Worm (Caenorhabditis elegans) whole organism, L1 larva: Measurements from ENCODE around the gene F11D11.3.

Experiments used
- C16A3.4 ChIP-seq: fragments of 150-350 bp; optimal IDR thresholded peaks from 2 replicates; lab custom pipeline; 2014; ENCODE audit warnings: missing biosample characterization, missing genetic modification characterization
- C34B4.2 ChIP-seq: sonication (generic microtip); optimal IDR thresholded peaks from 2 replicates; lab custom pipeline; 2017; ENCODE audit warnings: mild to moderate bottlenecking, missing genetic modification characterization, missing compliant biosample characterization
- alr-1 ChIP-seq: fragments of 200-800 bp; sonication (Bioruptor generic); optimal IDR thresholded peaks from 2 replicates; lab custom pipeline; 2018; ENCODE audit warnings: borderline replicate concordance, mild to moderate bottlenecking, missing genetic modification characterization, missing compliant biosample characterization
- ceh-63 ChIP-seq: fragments of 200-800 bp; sonication (Bioruptor generic); optimal IDR thresholded peaks from 2 replicates; lab custom pipeline; 2018; ENCODE audit warnings: mild to moderate bottlenecking, missing genetic modification characterization, missing compliant biosample characterization
- ceh-8 ChIP-seq: fragments of 200-800 bp; sonication (Bioruptor generic); optimal IDR thresholded peaks from 2 replicates; lab custom pipeline; 2018; ENCODE audit warnings: mild to moderate bottlenecking, missing genetic modification characterization, moderate library complexity, missing compliant biosample characterization
- ceh-82 ChIP-seq, 3 experiments: fragments of 150-350 bp in 1 of 3; sonication (generic microtip) in 2 of 3; optimal IDR thresholded peaks; 2 replicates each; lab custom pipeline; 2014 to 2017; ENCODE audit warnings: missing biosample characterization in 3 of 3, missing genetic modification characterization in 3 of 3
- ceh-88 ChIP-seq: fragments of 200-800 bp; sonication (Bioruptor generic); IDR thresholded peaks from 2 replicates; pipeline ENCODE4 v1.3.6; 2022; ENCODE audit warnings: missing genetic modification characterization, missing compliant biosample characterization
- dpl-1 ChIP-seq, 3 experiments: fragments of 150-350 bp in 2 of 3; sonication (generic microtip) in 1 of 3; optimal IDR thresholded peaks; 2 replicates each; lab custom pipeline; 2014 to 2017; ENCODE audit warnings: missing biosample characterization in 3 of 3, missing genetic modification characterization in 3 of 3, missing genetic modification reagents in 3 of 3
- egl-13 ChIP-seq: sonication (generic microtip); optimal IDR thresholded peaks from 2 replicates; lab custom pipeline; 2016; ENCODE audit warnings: missing genotype, missing genetic modification reagents, missing genetic modification characterization, missing compliant biosample characterization
- elt-3 ChIP-seq, 6 experiments: fragments of 150-350 bp in 1 of 6; sonication (generic microtip); optimal IDR thresholded peaks; 2 replicates each; lab custom pipeline; 2017 to 2018; ENCODE audit warnings: missing biosample characterization in 6 of 6, missing genetic modification characterization in 6 of 6, inconsistent platforms in 1 of 6
- ets-5 ChIP-seq: fragments of 200-800 bp; sonication (Bioruptor generic); IDR thresholded peaks from 2 replicates; pipeline ENCODE4 v1.3.6; 2022; ENCODE audit warnings: missing genetic modification characterization, missing compliant biosample characterization
- fkh-10 ChIP-seq: sonication (generic microtip); optimal IDR thresholded peaks from 2 replicates; lab custom pipeline; 2017; ENCODE audit warnings: missing biosample characterization, missing genetic modification reagents, missing genetic modification characterization
- fos-1 ChIP-seq: fragments of 150-350 bp; optimal IDR thresholded peaks from 2 replicates; lab custom pipeline; 2014; ENCODE audit warnings: missing biosample characterization, missing genetic modification characterization
- grh-1 ChIP-seq: fragments of 200-800 bp; sonication (Bioruptor generic); IDR thresholded peaks from 2 replicates; pipeline ENCODE4 v1.3.6; 2022; ENCODE audit warnings: missing genetic modification reagents, missing genetic modification characterization, missing compliant biosample characterization
- hlh-17 ChIP-seq: fragments of 200-800 bp; sonication (Bioruptor generic); optimal IDR thresholded peaks from 2 replicates; lab custom pipeline; 2018; ENCODE audit warnings: missing genetic modification characterization, mild to moderate bottlenecking, missing compliant biosample characterization, moderate library complexity, borderline replicate concordance
- hlh-4 ChIP-seq: sonication (generic microtip); optimal IDR thresholded peaks from 2 replicates; lab custom pipeline; 2016; ENCODE audit warnings: mild to moderate bottlenecking, missing genetic modification characterization, missing compliant biosample characterization
- irx-1 ChIP-seq: sonication (generic microtip); optimal IDR thresholded peaks from 2 replicates; lab custom pipeline; 2016; ENCODE audit warnings: missing genetic modification characterization, missing compliant biosample characterization
- jun-1 ChIP-seq: fragments of 150-350 bp; optimal IDR thresholded peaks from 2 replicates; lab custom pipeline; 2014; ENCODE audit warnings: missing biosample characterization, missing genetic modification reagents, missing genetic modification characterization
- lin-14 ChIP-seq: fragments of 200-800 bp; sonication (Bioruptor generic); optimal IDR thresholded peaks from 2 replicates; lab custom pipeline; 2018; ENCODE audit warnings: mild to moderate bottlenecking, missing genetic modification characterization, moderate library complexity, missing compliant biosample characterization
- lin-35 ChIP-seq, 2 experiments: fragments of 150-350 bp; optimal IDR thresholded peaks; 2 replicates each; lab custom pipeline; 2014; ENCODE audit warnings: missing biosample characterization in 2 of 2, missing genetic modification characterization in 2 of 2, missing genetic modification reagents in 2 of 2
- mep-1 ChIP-seq: fragments of 150-350 bp; optimal IDR thresholded peaks from 2 replicates; lab custom pipeline; 2014; ENCODE audit warnings: missing biosample characterization, missing genetic modification characterization
- nhr-19 ChIP-seq: fragments of 200-800 bp; sonication (Bioruptor generic); conservative IDR thresholded peaks from 2 replicates; pipeline ENCODE4 v1.3.6; 2022; ENCODE audit warnings: missing genetic modification characterization, missing compliant biosample characterization
- nhr-71 ChIP-seq: sonication (generic microtip); optimal IDR thresholded peaks from 2 replicates; lab custom pipeline; 2016; ENCODE audit warnings: mild to moderate bottlenecking, missing genetic modification characterization, moderate library complexity, missing compliant biosample characterization
- nhr-77 ChIP-seq: fragments of 150-350 bp; optimal IDR thresholded peaks from 2 replicates; lab custom pipeline; 2014; ENCODE audit warnings: missing biosample characterization, missing genetic modification characterization
- nhr-84 ChIP-seq: sonication (generic microtip); optimal IDR thresholded peaks from 2 replicates; lab custom pipeline; 2017; ENCODE audit warnings: missing biosample characterization, missing genetic modification characterization
- nhr-85 ChIP-seq: sonication (generic microtip); peaks from one replicate; lab custom pipeline; 2016; ENCODE audit warnings: missing genetic modification characterization, inconsistent platforms, missing compliant biosample characterization
- pax-3 ChIP-seq: fragments of 200-800 bp; sonication (Bioruptor generic); optimal IDR thresholded peaks from 2 replicates; lab custom pipeline; 2018; ENCODE audit warnings: mild to moderate bottlenecking, missing genetic modification characterization, moderate library complexity, missing compliant biosample characterization
- rnt-1 ChIP-seq: sonication (generic microtip); optimal IDR thresholded peaks from 2 replicates; lab custom pipeline; 2016; ENCODE audit warnings: mild to moderate bottlenecking, missing genetic modification characterization, moderate library complexity, missing compliant biosample characterization
- snpc-4 ChIP-seq: fragments of 150-350 bp; optimal IDR thresholded peaks from 2 replicates; lab custom pipeline; 2014; ENCODE audit warnings: missing biosample characterization, missing genetic modification characterization
- tlp-1 ChIP-seq: fragments of 150-350 bp; optimal IDR thresholded peaks from 2 replicates; lab custom pipeline; 2014; ENCODE audit warnings: missing biosample characterization, missing genetic modification characterization
- unc-130 ChIP-seq: fragments of 150-350 bp; optimal IDR thresholded peaks from 2 replicates; lab custom pipeline; 2017; ENCODE audit warnings: missing biosample characterization, missing genetic modification characterization, inconsistent platforms
- unc-98 ChIP-seq: fragments of 200-800 bp; sonication (Bioruptor generic); IDR thresholded peaks from 2 replicates; pipeline ENCODE4 v1.3.6; 2022; ENCODE audit warnings: missing genetic modification characterization, missing compliant biosample characterization
- vab-15 ChIP-seq: sonication (generic microtip); optimal IDR thresholded peaks from 2 replicates; lab custom pipeline; 2017; ENCODE audit warnings: missing genotype, mild to moderate bottlenecking, missing genetic modification characterization, missing compliant biosample characterization
- ztf-11 ChIP-seq, 2 experiments: sonication (generic microtip); optimal IDR thresholded peaks; 2 replicates each; lab custom pipeline; 2016 to 2017; ENCODE audit warnings: missing genetic modification characterization in 2 of 2, missing biosample characterization in 1 of 2, missing compliant biosample characterization in 1 of 2
- ztf-4 ChIP-seq: fragments of 150-350 bp; optimal IDR thresholded peaks from 2 replicates; lab custom pipeline; 2014; ENCODE audit warnings: missing biosample characterization, missing genetic modification characterization

The F11D11.3 gene

ce11 chrV:18742108-18742507 lies 18.0 kb downstream of the F11D11.3 start, which contains the start of gene clec-250:
Gene clec-250 (minus strand): TSS chrV:18742208.
- TF ChIP-seq lin-35 (GFP tag; optimal IDR thresholded peaks at IDR 0.05; lab: Kevin White, UChicago) (no peak), ztf-11 (tag; optimal IDR thresholded peaks at IDR 0.05; lab: Kevin White, UChicago) (no peak), unc-98 (GFP tag; lab: Robert Waterston, UW) (no peak), rnt-1 (tag; lab: Kevin White, UChicago) (no peak), snpc-4 (tag; lab: Kevin White, UChicago) (no peak), nhr-84 (no peak)
- TF ChIP-seq, all 84 proteins: peak for 0

DNA sequence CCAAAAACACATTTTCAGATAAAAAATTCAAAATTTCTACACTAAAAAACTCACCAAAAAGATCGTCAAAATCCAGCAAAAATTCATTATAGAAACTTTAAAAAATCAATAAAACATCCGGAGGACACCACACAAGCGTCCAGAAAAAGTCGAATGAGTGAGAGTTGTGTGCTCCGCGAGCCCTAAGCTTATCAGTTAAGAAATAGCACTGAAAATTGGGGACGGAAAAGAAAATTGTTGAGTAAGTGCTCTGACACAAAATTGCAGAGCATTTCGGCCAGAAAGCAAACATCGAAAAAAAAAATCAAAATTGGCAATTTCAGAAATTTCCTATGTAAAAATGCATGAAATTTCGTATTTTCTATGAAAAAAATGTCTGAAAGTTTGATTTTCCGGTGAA lies 22.4 kb downstream of the F11D11.3 start:
- TF ChIP-seq C34B4.2 (tag; lab: Kevin White, UChicago) (no peak), elt-3 (tag; optimal IDR thresholded peaks at IDR 0.05; lab: Kevin White, UChicago) (no peak), tlp-1 (tag; lab: Kevin White, UChicago) (no peak), dpl-1 (GFP tag; optimal IDR thresholded peaks at IDR 0.05; lab: Kevin White, UChicago) (no peak), alr-1 (tag; lab: Kevin White, UChicago) (no peak)

DNA sequence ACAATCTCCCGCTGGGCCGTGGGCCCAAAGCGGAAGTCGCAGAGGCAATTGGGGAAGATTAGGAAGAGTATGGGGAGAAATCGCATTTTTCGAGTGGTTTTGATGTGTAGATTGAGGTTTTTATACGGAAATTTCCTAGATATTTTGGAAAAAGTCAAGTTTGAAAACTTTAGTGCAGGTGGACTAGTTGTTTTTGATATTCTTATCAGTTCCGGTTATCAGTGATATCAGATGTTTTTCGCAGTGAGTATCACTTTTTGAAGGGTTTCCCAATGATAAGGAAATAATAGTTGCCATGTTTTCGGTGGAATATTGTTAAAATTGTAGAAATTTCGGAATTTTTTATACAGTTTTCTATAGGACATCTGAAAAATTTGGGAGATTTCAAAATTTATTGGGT lies 25.7 kb downstream of the F11D11.3 start, which contains the start of gene scl-20:
TSS of gene scl-20 (minus strand) at position 101 of the 400 bp plus-strand sequence.
- TF ChIP-seq grh-1 (GFP tag; lab: Robert Waterston, UW) (no peak), fos-1 (tag; lab: Kevin White, UChicago) (no peak), nhr-71 (tag; lab: Kevin White, UChicago) (no peak), ceh-8 (GFP tag; lab: Kevin White, UChicago) (no peak), nhr-19 (GFP tag; lab: Robert Waterston, UW) (no peak), vab-15 (tag; lab: Kevin White, UChicago) (no peak), mep-1 (tag; lab: Kevin White, UChicago) (no peak), ceh-88 (GFP tag; lab: Robert Waterston, UW) (no peak), pax-3 (tag; lab: Kevin White, UChicago) (no peak)

DNA sequence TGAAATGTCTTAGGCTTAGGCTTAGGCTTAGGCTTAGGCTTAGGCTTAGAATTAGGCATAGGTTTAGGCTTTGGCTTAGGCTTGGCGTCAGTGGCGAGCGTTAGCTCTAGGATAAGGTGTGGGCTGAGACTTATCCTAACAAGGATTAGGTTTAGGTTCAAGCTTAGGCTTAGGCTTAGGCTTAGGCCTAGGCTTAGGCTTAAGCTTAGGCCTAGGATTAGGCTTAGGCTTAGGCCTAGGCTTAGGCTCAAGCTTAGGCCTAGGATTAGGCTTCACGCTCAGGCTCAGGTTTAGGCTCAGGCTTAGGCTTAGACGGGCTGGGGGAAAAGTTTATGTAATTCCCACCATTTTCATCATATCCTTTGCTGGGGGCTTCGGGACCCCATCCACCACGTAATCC lies 26.1 kb downstream of the F11D11.3 start:
- TF ChIP-seq fkh-10 (GFP tag; lab: Kevin White, UChicago) (no peak), egl-13 (tag; lab: Kevin White, UChicago) (no peak), ceh-82 (tag; optimal IDR thresholded peaks at IDR 0.05; lab: Kevin White, UChicago) (no peak), elt-3 (tag; optimal IDR thresholded peaks at IDR 0.05; lab: Kevin White, UChicago) (no peak), ceh-63 (no peak), ztf-4 (tag; lab: Kevin White, UChicago) (no peak), nhr-77 (no peak), snpc-4 (tag; lab: Kevin White, UChicago) (no peak), jun-1 (tag; lab: Kevin White, UChicago) (no peak), unc-98 (GFP tag; lab: Robert Waterston, UW) (no peak)

ce11 chrV:18731579-18732041 lies 28.5 kb downstream of the F11D11.3 start, which contains the start of the genes asp-18 and scl-19:
Gene asp-18 (minus strand): TSS chrV:18731679.
Gene scl-19 (plus strand): TSS chrV:18731991.
- TF ChIP-seq ets-5 (GFP tag; lab: Robert Waterston, UW) (no peak), C16A3.4 (tag; lab: Kevin White, UChicago) (no peak), nhr-85 (tag; lab: Kevin White, UChicago) (no peak), irx-1 (tag; lab: Kevin White, UChicago) (no peak), lin-14 (GFP tag; lab: Kevin White, UChicago) (no peak), hlh-17 (GFP tag; lab: Kevin White, UChicago) (no peak), vab-15 (tag; lab: Kevin White, UChicago) (no peak), hlh-4 (tag; lab: Kevin White, UChicago) (no peak), ceh-8 (GFP tag; lab: Kevin White, UChicago) (no peak), unc-130 (tag; lab: Kevin White, UChicago) (no peak)
